Worm (Caenorhabditis elegans) whole organism, early embryonic: ENCODE results near the gene Y51B9A.9.

Experiments used
- B0310.2 ChIP-seq: sonication (generic microtip); optimal IDR thresholded peaks from 2 replicates; lab custom pipeline; 2016; ENCODE audit warnings: mild to moderate bottlenecking, missing genetic modification characterization, missing compliant biosample characterization
- F13C5.2 ChIP-seq: sonication (generic microtip); optimal IDR thresholded peaks from 2 replicates; lab custom pipeline; 2017; ENCODE audit warnings: mild to moderate bottlenecking, missing genetic modification characterization, inconsistent platforms, missing compliant biosample characterization
- aly-1 ChIP-seq: sonication (generic microtip); optimal IDR thresholded peaks from 2 replicates; lab custom pipeline; 2016; ENCODE audit warnings: missing genetic modification characterization, missing compliant biosample characterization
- ama-1 ChIP-seq: fragments of 150-350 bp; optimal IDR thresholded peaks from 2 replicates; lab custom pipeline; 2014
- ceh-13 ChIP-seq: fragments of 200-800 bp; sonication (Bioruptor generic); optimal IDR thresholded peaks from 2 replicates; lab custom pipeline; 2018; ENCODE audit warnings: mild to moderate bottlenecking, missing genetic modification characterization, missing compliant biosample characterization
- ceh-36 ChIP-seq: sonication (generic microtip); optimal IDR thresholded peaks from 2 replicates; lab custom pipeline; 2016; ENCODE audit warnings: missing genetic modification characterization, inconsistent platforms, missing compliant biosample characterization
- ets-7 ChIP-seq: sonication (generic microtip); optimal IDR thresholded peaks from 2 replicates; lab custom pipeline; 2016; ENCODE audit warnings: missing genotype, missing genetic modification characterization, missing compliant biosample characterization
- flt-1 ChIP-seq: fragments of 200-800 bp; sonication (Bioruptor generic); IDR thresholded peaks from 2 replicates; pipeline ENCODE4 v1.3.6; 2022; ENCODE audit warnings: missing genetic modification characterization, missing compliant biosample characterization
- hmbx-1 ChIP-seq: sonication (generic microtip); optimal IDR thresholded peaks from 2 replicates; lab custom pipeline; 2016; ENCODE audit warnings: mild to moderate bottlenecking, missing genetic modification characterization, missing compliant biosample characterization
- hmg-4 ChIP-seq: fragments of 200-800 bp; sonication (Bioruptor generic); optimal IDR thresholded peaks from 2 replicates; lab custom pipeline; 2018; ENCODE audit warnings: mild to moderate bottlenecking, missing genetic modification characterization, missing compliant biosample characterization
- hnd-1 ChIP-seq: sonication (generic microtip); optimal IDR thresholded peaks from 2 replicates; lab custom pipeline; 2016; ENCODE audit warnings: missing genetic modification characterization, missing compliant biosample characterization
- pes-1 ChIP-seq: fragments of 200-800 bp; sonication (Bioruptor generic); IDR thresholded peaks from 2 replicates; pipeline ENCODE4 v1.3.6; 2022; ENCODE audit warnings: missing genetic modification reagents, missing genetic modification characterization, missing compliant biosample characterization
- scrt-1 ChIP-seq: fragments of 200-800 bp; sonication (Bioruptor generic); IDR thresholded peaks from 2 replicates; pipeline ENCODE4 v1.3.6; 2022; ENCODE audit warnings: missing genetic modification characterization, missing compliant biosample characterization
- sea-1 ChIP-seq: fragments of 200-800 bp; sonication (Bioruptor generic); conservative IDR thresholded peaks from 2 replicates; pipeline ENCODE4 v1.3.6; 2022; ENCODE audit warnings: missing genetic modification characterization, missing compliant biosample characterization
- tbx-11 ChIP-seq: fragments of 200-800 bp; sonication (Bioruptor generic); IDR thresholded peaks from 2 replicates; pipeline ENCODE4 v1.3.6; 2022; ENCODE audit warnings: missing genetic modification characterization, missing compliant biosample characterization
- tbx-37 ChIP-seq: fragments of 200-800 bp; sonication (Bioruptor generic); conservative IDR thresholded peaks from 2 replicates; pipeline ENCODE4 v1.3.6; 2022; ENCODE audit warnings: missing genetic modification reagents, missing genetic modification characterization, missing compliant biosample characterization
- tra-4 ChIP-seq: sonication (generic microtip); optimal IDR thresholded peaks from 2 replicates; lab custom pipeline; 2017; ENCODE audit warnings: missing genetic modification characterization, missing compliant biosample characterization

Y51B9A.9 gene

DNA sequence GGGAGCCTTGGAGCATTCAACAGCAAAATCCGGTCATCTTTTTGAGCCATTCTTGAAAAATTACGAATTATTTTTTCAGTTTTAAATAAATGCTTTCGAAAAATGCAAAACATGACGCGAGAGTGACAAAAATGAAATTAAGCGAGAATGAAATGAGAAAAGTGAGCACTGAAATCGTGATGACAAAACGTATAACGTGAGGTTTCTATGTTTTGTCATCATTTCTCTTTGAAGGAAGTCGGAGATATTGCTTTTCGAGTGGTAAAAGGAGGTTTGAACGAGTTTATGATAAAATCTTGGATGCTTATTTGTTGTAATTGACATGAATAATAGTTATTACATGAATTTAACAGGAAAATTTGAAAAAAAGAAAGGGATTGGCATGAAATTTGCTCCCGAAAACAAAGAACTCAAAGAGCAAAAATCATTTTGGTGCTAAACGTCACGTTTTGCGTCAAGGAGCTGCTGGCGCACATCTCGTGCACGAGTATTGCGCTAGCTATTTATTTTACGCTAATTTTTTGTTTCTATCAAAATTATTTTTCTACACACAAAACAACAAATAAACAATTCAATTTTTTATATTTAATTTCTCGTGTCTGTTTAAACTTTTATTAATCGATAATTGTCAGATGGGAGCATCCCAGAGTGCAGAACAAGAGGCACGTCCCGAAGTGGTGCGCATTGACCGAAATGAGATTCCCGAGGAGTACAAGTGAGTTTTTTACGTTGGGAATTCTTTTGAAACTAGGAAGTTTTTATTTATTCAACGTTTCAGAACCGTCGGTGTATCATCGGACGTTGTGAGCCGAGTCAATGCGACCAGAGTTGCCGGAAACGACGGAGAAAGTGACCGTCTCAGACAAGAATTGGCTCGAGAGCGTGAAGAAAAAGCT lies 19.2 kb upstream of the Y51B9A.9 start, which contains the start of the genes gss-1 and chch-3:
Gene gss-1, minus strand, starts transcription at position 51 of the 896 bp plus-strand sequence.
Gene chch-3, plus strand, starts transcription at position 633 of the 896 bp plus-strand sequence.
- TF ChIP-seq hmbx-1 (no peak), aly-1 (no peak), F13C5.2 (tag; lab: Kevin White, UChicago) (no peak), hnd-1 (tag; lab: Kevin White, UChicago) (no peak), B0310.2 (tag; lab: Kevin White, UChicago) (no peak), tbx-11 (GFP tag; lab: Robert Waterston, UW) (no peak), ceh-13 (GFP tag; lab: Kevin White, UChicago) (no peak), scrt-1 (no peak)

ce11 chrII:9412086-9412608 lies 14.8 kb upstream of the Y51B9A.9 start, which contains the start of gene arrd-3:
TSS of gene arrd-3 (plus strand) at chrII:9412558.
- no peak for TF ChIP-seq B0310.2 (tag; lab: Kevin White, UChicago)
- TF ChIP-seq F13C5.2 (tag; lab: Kevin White, UChicago) = no peak

ce11 chrII:9411497-9411896 lies 14.1 kb upstream of the Y51B9A.9 start, which contains the start of gene M176.9:
TSS of gene M176.9 (minus strand) at chrII:9411597.
- TF ChIP-seq ceh-36 (tag; lab: Kevin White, UChicago) (no peak), flt-1 (GFP tag; lab: Robert Waterston, UW) (no peak), hmg-4 (no peak), aly-1 (no peak), B0310.2 (tag; lab: Kevin White, UChicago) (no peak), sea-1 (GFP tag; lab: Robert Waterston, UW) (no peak), tra-4 (tag; lab: Kevin White, UChicago) (no peak), scrt-1 (no peak), F13C5.2 (tag; lab: Kevin White, UChicago) (no peak), hnd-1 (tag; lab: Kevin White, UChicago) (no peak), hmbx-1 (no peak), ama-1 (lab: Kevin White, UChicago) (no peak), ets-7 (tag; lab: Kevin White, UChicago) (no peak), pes-1 (GFP tag; lab: Robert Waterston, UW) (no peak), tbx-11 (GFP tag; lab: Robert Waterston, UW) (no peak), ceh-13 (GFP tag; lab: Kevin White, UChicago) (no peak), tbx-37 (GFP tag; lab: Robert Waterston, UW) (no peak)

- TF ChIP-seq tbx-37 (GFP tag; lab: Robert Waterston, UW) = no peak
- no peak for TF ChIP-seq B0310.2 (tag; lab: Kevin White, UChicago)
- TF ChIP-seq ets-7 (tag; lab: Kevin White, UChicago) = no peak
- no peak for TF ChIP-seq tbx-11 (GFP tag; lab: Robert Waterston, UW)
- no peak for TF ChIP-seq F13C5.2 (tag; lab: Kevin White, UChicago)
- no peak for TF ChIP-seq ceh-36 (tag; lab: Kevin White, UChicago)
Measured at ce11 chrII:9407469-9407868, 10.1 kb upstream of the Y51B9A.9 start, which contains the start of gene arrd-2. TSS of gene arrd-2 (plus strand) at chrII:9407769.

DNA sequence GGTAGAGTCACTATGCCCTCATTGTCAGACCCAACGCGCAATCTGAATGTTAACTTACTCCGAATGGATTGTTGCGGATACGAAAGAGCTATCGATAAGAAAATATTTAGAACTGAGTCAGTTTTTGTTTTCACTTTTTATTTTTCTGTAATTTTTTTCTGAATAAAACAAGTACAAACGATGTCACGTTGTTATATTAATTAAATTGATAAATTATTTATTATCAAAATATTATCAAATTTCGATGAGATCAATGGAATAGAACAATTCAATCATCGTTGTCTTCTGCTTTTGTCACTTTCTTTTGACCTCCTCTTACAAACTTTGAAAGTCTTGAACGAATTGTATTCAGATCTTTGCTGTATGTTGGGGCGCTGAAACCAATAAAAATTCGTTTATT lies 9.6 kb upstream of the Y51B9A.9 start, which contains the start of gene mpz-6:
Gene mpz-6, minus strand, starts transcription at position 101 of the 400 bp plus-strand sequence.
- TF ChIP-seq B0310.2 (tag; lab: Kevin White, UChicago) = no peak
- no peak for TF ChIP-seq tbx-11 (GFP tag; lab: Robert Waterston, UW)
- no peak for TF ChIP-seq ama-1 (lab: Kevin White, UChicago)
- no peak for TF ChIP-seq hmbx-1
- no peak for TF ChIP-seq ceh-13 (GFP tag; lab: Kevin White, UChicago)
- no peak for TF ChIP-seq hnd-1 (tag; lab: Kevin White, UChicago)
- TF ChIP-seq ets-7 (tag; lab: Kevin White, UChicago) = no peak
- TF ChIP-seq tra-4 (tag; lab: Kevin White, UChicago) = no peak
- TF ChIP-seq ceh-36 (tag; lab: Kevin White, UChicago) = no peak
- TF ChIP-seq F13C5.2 (tag; lab: Kevin White, UChicago) = no peak
- TF ChIP-seq hmg-4 = no peak
- TF ChIP-seq aly-1 = no peak
- no peak for TF ChIP-seq tbx-37 (GFP tag; lab: Robert Waterston, UW)
- no peak for TF ChIP-seq scrt-1
- no peak for TF ChIP-seq flt-1 (GFP tag; lab: Robert Waterston, UW)
- TF ChIP-seq pes-1 (GFP tag; lab: Robert Waterston, UW) = no peak
- no peak for TF ChIP-seq sea-1 (GFP tag; lab: Robert Waterston, UW)

DNA sequence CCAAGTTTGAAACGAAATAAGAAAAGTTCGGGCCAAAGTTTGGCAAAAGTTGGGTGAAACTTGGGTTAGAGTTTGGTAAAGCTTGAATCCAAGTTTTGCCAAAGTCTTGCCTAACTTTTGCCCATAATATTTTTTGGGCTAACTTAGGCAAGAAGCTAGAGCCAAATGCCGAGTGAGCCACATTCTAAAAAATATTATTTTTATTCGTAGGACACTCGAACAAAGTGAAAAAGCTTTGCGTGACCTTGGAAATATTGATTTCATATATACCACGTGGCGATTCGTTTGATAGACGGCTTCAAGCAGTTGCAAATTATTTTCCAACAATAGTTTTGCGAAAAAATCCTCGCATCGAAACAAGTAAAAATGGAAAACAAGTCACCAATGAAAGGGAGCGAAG lies 6.5 kb upstream of the Y51B9A.9 start, which contains the start of gene Y51B9A.5:
Gene Y51B9A.5, plus strand, starts transcription at position 301 of the 400 bp plus-strand sequence.
- no peak for TF ChIP-seq ama-1 (lab: Kevin White, UChicago)
- no peak for TF ChIP-seq sea-1 (GFP tag; lab: Robert Waterston, UW)
- no peak for TF ChIP-seq tra-4 (tag; lab: Kevin White, UChicago)
- TF ChIP-seq aly-1 = no peak
- TF ChIP-seq pes-1 (GFP tag; lab: Robert Waterston, UW) = no peak
- TF ChIP-seq hmbx-1 = no peak
- no peak for TF ChIP-seq hmg-4
- TF ChIP-seq tbx-11 (GFP tag; lab: Robert Waterston, UW) = no peak
- TF ChIP-seq ceh-13 (GFP tag; lab: Kevin White, UChicago) = no peak

ce11 chrII:9403087-9403486 lies 5.7 kb upstream of the Y51B9A.9 start, which contains the start of gene Y51B9A.6:
TSS of gene Y51B9A.6 (minus strand) at chrII:9403187.
- no peak for TF ChIP-seq scrt-1
- no peak for TF ChIP-seq hmg-4
- TF ChIP-seq flt-1 (GFP tag; lab: Robert Waterston, UW) = no peak
- TF ChIP-seq ceh-13 (GFP tag; lab: Kevin White, UChicago) = no peak
- TF ChIP-seq ets-7 (tag; lab: Kevin White, UChicago) = no peak
- TF ChIP-seq tbx-11 (GFP tag; lab: Robert Waterston, UW) = no peak
- TF ChIP-seq B0310.2 (tag; lab: Kevin White, UChicago) = no peak
